Worm (Caenorhabditis elegans) whole organism, L2 larva: ENCODE data around the gene irld-65.

Experiments
- blmp-1 ChIP-seq: sonication (generic microtip); optimal IDR thresholded peaks from 2 replicates; lab custom pipeline; 2017; ENCODE audit warnings: missing genetic modification characterization, mild to moderate bottlenecking, missing compliant biosample characterization, antibody characterized with exemption, moderate library complexity; ENCODE audit not compliant: insufficient read depth
- lsy-2 ChIP-seq, 2 experiments: fragments of 150-350 bp in 1 of 2; sonication (generic microtip) in 1 of 2; optimal IDR thresholded peaks; 2 replicates each; lab custom pipeline; 2014 to 2017; ENCODE audit warnings: missing biosample characterization in 2 of 2, missing genetic modification characterization in 2 of 2
- nhr-6 ChIP-seq: fragments of 150-350 bp; optimal IDR thresholded peaks from 2 replicates; lab custom pipeline; 2014; ENCODE audit warnings: missing biosample characterization, missing genetic modification characterization
- ztf-11 ChIP-seq: sonication (generic microtip); optimal IDR thresholded peaks from 2 replicates; lab custom pipeline; 2017; ENCODE audit warnings: missing biosample characterization, missing genetic modification characterization

DNA sequence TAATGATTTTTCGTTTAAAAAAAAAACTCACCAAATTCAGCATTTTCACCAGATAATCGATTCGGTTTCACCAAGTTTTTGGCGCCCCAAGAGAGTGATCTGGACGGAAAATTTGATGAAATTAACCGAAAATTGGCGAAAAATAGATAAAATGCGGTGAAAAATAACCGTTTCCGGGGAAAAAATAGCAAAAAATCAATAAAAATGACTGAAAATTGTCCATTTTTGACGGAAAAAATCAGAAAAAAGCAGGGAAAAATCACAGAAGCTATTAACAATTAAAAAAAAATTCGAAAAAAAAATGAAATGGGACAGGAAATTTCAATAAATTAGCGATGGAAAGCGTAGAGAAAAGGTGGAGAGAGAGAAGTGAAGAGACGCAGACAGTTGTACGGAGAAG lies 24.2 kb downstream of the irld-65 start, which contains the start of gene ubc-15:
- TF ChIP-seq nhr-6 (tag; lab: Kevin White, UChicago) (no peak), lsy-2 (tag; optimal IDR thresholded peaks at IDR 0.05; lab: Kevin White, UChicago) (no peak), ztf-11 (tag; lab: Kevin White, UChicago) (no peak), blmp-1 (tag; lab: Kevin White, UChicago) (no peak)
